Fruit fly (Drosophila melanogaster): ENCODE results near the gene CG31370.

The CG31370 gene

DNA sequence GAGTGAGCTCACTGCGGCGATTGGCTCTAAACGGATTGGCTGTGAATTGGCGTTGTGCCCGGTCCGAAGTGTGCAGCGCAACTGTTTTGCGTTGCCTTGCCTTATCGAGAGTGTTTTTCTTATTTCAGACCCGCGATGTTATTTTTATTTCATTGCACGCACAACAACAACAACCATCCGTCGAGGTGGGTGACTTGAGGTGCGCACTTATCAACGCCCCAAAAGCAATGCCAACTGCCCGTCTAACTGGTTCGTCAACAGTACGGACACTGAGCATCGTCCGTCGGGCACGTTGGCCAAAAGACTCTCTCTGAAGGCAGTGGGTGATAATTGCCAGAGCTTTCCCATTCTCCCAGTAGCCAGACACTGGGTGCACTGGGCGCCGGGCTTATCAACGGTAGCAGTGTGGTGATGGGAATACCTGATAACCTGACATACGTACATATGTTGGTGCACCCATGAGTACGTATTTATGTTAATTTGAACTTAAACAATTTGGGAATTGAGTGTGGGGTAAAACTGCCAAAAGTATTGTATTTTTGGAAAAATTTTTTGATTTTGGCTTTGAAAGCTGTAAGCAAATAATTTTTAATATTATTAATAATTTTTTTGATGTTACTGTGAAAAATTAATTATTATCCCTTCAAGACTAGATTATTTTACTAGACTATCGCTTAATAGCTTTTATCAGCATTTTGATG, 6.8 kb upstream of the CG31370 start, which contains the start of gene CG31102 (continued):
- TF ChIP-seq CG1529 (GFP tag; optimal IDR thresholded peaks at IDR 0.05) (no peak), grn (GFP tag; optimal IDR thresholded peaks at IDR 0.05) (peak; percentile 74), CG17328 (GFP tag; IDR thresholded peaks at IDR 0.05) (no peak), h (optimal IDR thresholded peaks at IDR 0.05) (no peak), CG10366 (GFP tag; IDR thresholded peaks at IDR 0.05) (no peak), fd102C (GFP tag; optimal IDR thresholded peaks at IDR 0.05) (no peak), CG34422 (GFP tag; IDR thresholded peaks at IDR 0.05) (0 out of 3 replicates have a peak, but pooled peaks have one; percentile 18), jumu (GFP tag; optimal IDR thresholded peaks at IDR 0.05) (no peak), CG17912 (GFP tag; optimal IDR thresholded peaks at IDR 0.05) (no peak), CG2678 (tag; optimal IDR thresholded peaks at IDR 0.05) (no peak), CG30431 (GFP tag; optimal IDR thresholded peaks at IDR 0.05) (no peak), wor (GFP tag; IDR thresholded peaks at IDR 0.05) (no peak), sqz (GFP tag; optimal IDR thresholded peaks at IDR 0.05) (no peak), bowl (GFP tag; IDR thresholded peaks at IDR 0.05) (no peak), schlank (tag; optimal IDR thresholded peaks at IDR 0.05) (no peak), sug (tag; optimal IDR thresholded peaks at IDR 0.05) (peak; percentile 53), C15 (GFP tag; IDR thresholded peaks at IDR 0.05) (no peak), bsh (GFP tag; optimal IDR thresholded peaks at IDR 0.05) (no peak), CG11695 (GFP tag; IDR thresholded peaks at IDR 0.05) (no peak), Dp (GFP tag; optimal IDR thresholded peaks at IDR 0.05) (no peak), dimm (GFP tag; IDR thresholded peaks at IDR 0.05) (no peak), Asciz (GFP tag; optimal IDR thresholded peaks at IDR 0.05) (no peak), NK7.1 (GFP tag; optimal IDR thresholded peaks at IDR 0.05) (no peak), Rfx (GFP tag; IDR thresholded peaks at IDR 0.05) (0 out of 2 replicates have a peak, but pooled peaks have one; percentile 12), CG13424 (tag; optimal IDR thresholded peaks at IDR 0.05) (no peak), chm (GFP tag; IDR thresholded peaks at IDR 0.05) (no peak), Gug (GFP tag; IDR thresholded peaks at IDR 0.05) (no peak), sob (GFP tag; IDR thresholded peaks at IDR 0.05) (no peak), sna (GFP tag; IDR thresholded peaks at IDR 0.05; ENCODE audit: partially characterized antibody) (no peak), gfzf (GFP tag; optimal IDR thresholded peaks at IDR 0.05) (no peak), CG10565 (GFP tag; optimal IDR thresholded peaks at IDR 0.05) (no peak), CG8388 (GFP tag; optimal IDR thresholded peaks at IDR 0.05) (no peak), lilli (GFP tag; optimal IDR thresholded peaks at IDR 0.05) (no peak), dysf (GFP tag; IDR thresholded peaks at IDR 0.05) (0 out of 3 replicates have a peak, but pooled peaks have one; percentile 21), CG3726 (GFP tag; IDR thresholded peaks at IDR 0.05) (no peak), CG8944 (GFP tag; optimal IDR thresholded peaks at IDR 0.05) (no peak), CG3163 (GFP tag; optimal IDR thresholded peaks at IDR 0.05) (no peak), CG30403 (GFP tag; optimal IDR thresholded peaks at IDR 0.05) (no peak), H15 (GFP tag; IDR thresholded peaks at IDR 0.05) (no peak), Dip2 (GFP tag; IDR thresholded peaks at IDR 0.05) (no peak), CG3995 (GFP tag; optimal IDR thresholded peaks at IDR 0.05) (no peak), CG32772 (GFP tag; IDR thresholded peaks at IDR 0.05) (no peak), CG15269 (tag; optimal IDR thresholded peaks at IDR 0.05) (no peak), pros (GFP tag; optimal IDR thresholded peaks at IDR 0.05) (no peak), mirr (GFP tag; optimal IDR thresholded peaks at IDR 0.05) (peak; percentile 28), CG18599 (GFP tag; optimal IDR thresholded peaks at IDR 0.05) (peak; percentile 13), vnd (GFP tag; IDR thresholded peaks at IDR 0.05; ENCODE audit: partially characterized antibody) (no peak), CG34376 (GFP tag; optimal IDR thresholded peaks at IDR 0.05) (peak; percentile 11), Ssrp (tag; optimal IDR thresholded peaks at IDR 0.05) (no peak), CG4854 (GFP tag; optimal IDR thresholded peaks at IDR 0.05) (no peak), CTCF (GFP tag; optimal IDR thresholded peaks at IDR 0.05) (no peak), Bgb (GFP tag; IDR thresholded peaks at IDR 0.05; ENCODE audit: partially characterized antibody) (no peak)

Data from whole organism, embryonic.